Worm (Caenorhabditis elegans): Measurements from ENCODE around the gene fbxa-15.
"Not testable (repeated sequence)": the region's sequence is repeated elsewhere in the genome, so short reads cannot be mapped to it uniquely, and the experiment has no call there.

DNA sequence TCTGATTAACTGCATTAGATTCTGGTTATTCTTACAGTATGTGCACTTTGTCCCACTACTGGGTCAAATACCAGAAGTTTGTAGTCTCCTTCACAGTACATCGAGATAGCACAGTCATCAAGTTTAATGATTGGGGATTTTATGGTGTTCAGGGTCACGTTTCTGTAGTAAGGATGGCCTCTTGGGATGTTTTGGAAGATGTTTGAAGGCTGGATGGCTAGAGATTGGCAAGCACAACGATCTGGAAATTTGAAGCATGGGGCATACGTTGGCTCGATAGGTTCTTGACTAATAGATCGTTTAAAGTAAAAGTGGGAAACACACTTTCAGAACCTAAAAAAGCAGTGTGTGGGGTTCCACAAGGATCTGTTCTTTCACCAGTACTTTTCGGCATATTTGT lies 36.5 kb upstream of the fbxa-15 start, which contains the start of gene Y82E9BR.8:
- TF ChIP-seq flt-1 (GFP tag; IDR thresholded peaks at IDR 0.05); ama-1 (optimal IDR thresholded peaks at IDR 0.05); pes-1 (GFP tag; IDR thresholded peaks at IDR 0.05); ets-7 (tag; optimal IDR thresholded peaks at IDR 0.05); hnd-1 (tag; optimal IDR thresholded peaks at IDR 0.05); aly-1 (tag; optimal IDR thresholded peaks at IDR 0.05); scrt-1 (GFP tag; IDR thresholded peaks at IDR 0.05); B0310.2 (tag; optimal IDR thresholded peaks at IDR 0.05); tra-4 (tag; optimal IDR thresholded peaks at IDR 0.05); ceh-36 (tag; optimal IDR thresholded peaks at IDR 0.05); sea-1 (GFP tag; conservative IDR thresholded peaks at IDR 0.05); hmbx-1 (tag; optimal IDR thresholded peaks at IDR 0.05): not testable (repeated sequence)
